Fruit fly (Drosophila melanogaster): ENCODE results near the gene Toll-9.

Gene Toll-9

dm6 chr3L:20347762-20348580 lies 18.6 kb downstream of the Toll-9 start, which contains the start of the genes Rbbp5 and eRF1 (continued):
- TF ChIP-seq Bteb2 (GFP tag; optimal IDR thresholded peaks at IDR 0.05): peak; percentile 58
- TF ChIP-seq Bgb (GFP tag; IDR thresholded peaks at IDR 0.05; ENCODE audit: partially characterized antibody): peak; percentile 90
- peak; percentile 59 for TF ChIP-seq maf-S (GFP tag; optimal IDR thresholded peaks at IDR 0.05)
- TF ChIP-seq CG2129 (GFP tag; IDR thresholded peaks at IDR 0.05; ENCODE audit: partially characterized antibody): peak; percentile 73
- TF ChIP-seq CG30403 (GFP tag; optimal IDR thresholded peaks at IDR 0.05): peak; percentile 90
- TF ChIP-seq bowl (GFP tag; IDR thresholded peaks at IDR 0.05): no peak
- peak; percentile 83 for TF ChIP-seq CG9817 (tag; optimal IDR thresholded peaks at IDR 0.05)
- peak; percentile 82 for TF ChIP-seq ind (GFP tag; optimal IDR thresholded peaks at IDR 0.05)
- TF ChIP-seq CG12769 (tag; optimal IDR thresholded peaks at IDR 0.05): peak; percentile 10
- TF ChIP-seq slp2 (GFP tag; optimal IDR thresholded peaks at IDR 0.05): peak; percentile 27
- TF ChIP-seq CG17186 (GFP tag; optimal IDR thresholded peaks at IDR 0.05): peak; percentile 48
- TF ChIP-seq repo (GFP tag; optimal IDR thresholded peaks at IDR 0.05): no peak
- peak; percentile 24; the same call in 1 of the 2 replicates for TF ChIP-seq E2f2 (GFP tag; IDR thresholded peaks at IDR 0.05)
- peak; percentile 49; the same call in 1 of the 2 replicates for TF ChIP-seq peb (GFP tag; IDR thresholded peaks at IDR 0.05)
- peak; percentile 71 for TF ChIP-seq chn (GFP tag; optimal IDR thresholded peaks at IDR 0.05)
- TF ChIP-seq ken (GFP tag; IDR thresholded peaks at IDR 0.05): no peak; the same call in 2 of the 3 replicates
- peak; percentile 42; the same call in 1 of the 2 replicates for TF ChIP-seq CG1024 (GFP tag; IDR thresholded peaks at IDR 0.05)
- TF ChIP-seq gt (GFP tag; IDR thresholded peaks at IDR 0.05): peak; percentile 19; the same call in 1 of the 2 replicates
- TF ChIP-seq CG18476 (GFP tag; optimal IDR thresholded peaks at IDR 0.05): peak; percentile 66
- TF ChIP-seq NC2β (GFP tag; optimal IDR thresholded peaks at IDR 0.05): no peak
- TF ChIP-seq sens (GFP tag): peak; percentile 85
- peak; percentile 60 for TF ChIP-seq CG12104 (GFP tag; optimal IDR thresholded peaks at IDR 0.05)
- peak; percentile 18 for TF ChIP-seq Myb (GFP tag; optimal IDR thresholded peaks at IDR 0.05)
- TF ChIP-seq Hsf (GFP tag; optimal IDR thresholded peaks at IDR 0.05): peak; percentile 68
- TF ChIP-seq CG9876 (GFP tag; optimal IDR thresholded peaks at IDR 0.05): peak; percentile 38
- TF ChIP-seq Elba2 (GFP tag; optimal IDR thresholded peaks at IDR 0.05): peak; percentile 53
- TF ChIP-seq Eip74EF (GFP tag; optimal IDR thresholded peaks at IDR 0.05): peak in 1 of 2 experiments; percentile 3
- peak; percentile 52 for TF ChIP-seq CG5245 (GFP tag; optimal IDR thresholded peaks at IDR 0.05)
- peak; percentile 43; the same call in 1 of the 2 replicates for TF ChIP-seq CG43689 (GFP tag; IDR thresholded peaks at IDR 0.05)
- TF ChIP-seq Blimp-1 (GFP tag; optimal IDR thresholded peaks at IDR 0.05): no peak
- TF ChIP-seq CG2678 (tag; optimal IDR thresholded peaks at IDR 0.05): peak; percentile 80
- peak; percentile 93 for TF ChIP-seq bbx (GFP tag; IDR thresholded peaks at IDR 0.05; ENCODE audit: partially characterized antibody)
- TF ChIP-seq fru (optimal IDR thresholded peaks at IDR 0.05): no peak
- TF ChIP-seq YL-1 (GFP tag; optimal IDR thresholded peaks at IDR 0.05): peak; percentile 47
- peak; percentile 30 for TF ChIP-seq CG11723 (GFP tag; optimal IDR thresholded peaks at IDR 0.05)
- peak; percentile 73 for TF ChIP-seq CG10654 (GFP tag; optimal IDR thresholded peaks at IDR 0.05)
- TF ChIP-seq CG34376 (GFP tag; optimal IDR thresholded peaks at IDR 0.05): peak; percentile 24
- peak; percentile 9 for TF ChIP-seq emc (GFP tag; optimal IDR thresholded peaks at IDR 0.05)
- peak; percentile 56; the same call in 1 of the 2 replicates for TF ChIP-seq Rx (GFP tag; IDR thresholded peaks at IDR 0.05)
- no peak for TF ChIP-seq dmrt99B (tag; optimal IDR thresholded peaks at IDR 0.05)
- TF ChIP-seq al (GFP tag; IDR thresholded peaks at IDR 0.05): peak; percentile 82
- TF ChIP-seq hth (optimal IDR thresholded peaks at IDR 0.05): no peak
- TF ChIP-seq row (GFP tag; IDR thresholded peaks at IDR 0.05): peak; percentile 92
- TF ChIP-seq Oaz (GFP tag; IDR thresholded peaks at IDR 0.05): peak; percentile 69
- peak; percentile 78 for TF ChIP-seq CG18262 (tag; optimal IDR thresholded peaks at IDR 0.05)
- 0 out of 2 replicates have a peak, but pooled peaks have one; percentile 31 for TF ChIP-seq CG10321 (GFP tag; IDR thresholded peaks at IDR 0.05)
- peak; percentile 70 for TF ChIP-seq MBD-R2 (GFP tag; IDR thresholded peaks at IDR 0.05)
- no peak for TF ChIP-seq CG11247 (GFP tag; IDR thresholded peaks at IDR 0.05)
- peak; percentile 93 for TF ChIP-seq knrl (GFP tag; IDR thresholded peaks at IDR 0.05; ENCODE audit: partially characterized antibody)
- TF ChIP-seq E2f1 (GFP tag; IDR thresholded peaks at IDR 0.05): peak; percentile 76

Data from whole organism, embryonic.